Worm (Caenorhabditis elegans): Measurements from ENCODE around the gene T01C8.3.

- TF ChIP-seq lin-35 (GFP tag; optimal IDR thresholded peaks at IDR 0.05) = no peak
- no peak for TF ChIP-seq ama-1 (optimal IDR thresholded peaks at IDR 0.05)
- no peak for TF ChIP-seq ama-1 (GFP tag; optimal IDR thresholded peaks at IDR 0.05)
- TF ChIP-seq Y79H2A.3 (GFP tag; conservative IDR thresholded peaks at IDR 0.05) = no peak
- TF ChIP-seq madf-10 (tag; optimal IDR thresholded peaks at IDR 0.05) = no peak
- no peak for TF ChIP-seq B0035.1 (tag; optimal IDR thresholded peaks at IDR 0.05)
Measured at ce11 chrX:16814913-16815312, 31.9 kb upstream of the T01C8.3 start.

Data from whole organism, young adult.